Worm (Caenorhabditis elegans): ENCODE data around the gene pcrg-1.

DNA sequence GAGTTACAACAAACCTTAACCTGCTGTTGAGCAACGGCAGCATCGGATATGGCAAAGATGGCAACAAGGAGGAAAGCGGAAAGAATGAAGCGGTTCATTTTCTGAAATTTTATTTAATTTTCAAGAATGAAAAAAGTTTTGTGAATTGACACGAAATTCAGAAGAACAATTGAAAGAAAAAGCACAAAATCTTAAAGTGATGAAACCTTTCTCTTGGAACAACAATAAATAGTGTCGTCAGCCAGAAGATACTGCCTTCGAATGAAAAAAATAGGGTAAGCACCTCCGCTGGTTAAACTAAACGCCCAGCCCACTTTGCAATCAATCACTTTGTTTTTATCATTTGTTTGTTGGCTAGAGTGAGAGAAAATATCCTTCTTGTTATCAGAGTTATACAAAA lies 11.7 kb downstream of the pcrg-1 start, which contains the start of gene E04F6.9:
- TF ChIP-seq nhr-76 (tag; optimal IDR thresholded peaks at IDR 0.05) = no peak
- TF ChIP-seq pqm-1 (tag; optimal IDR thresholded peaks at IDR 0.05) = no peak
- TF ChIP-seq hlh-17 (GFP tag; optimal IDR thresholded peaks at IDR 0.05; ENCODE audit: borderline replicate concordance) = no peak
- no peak for TF ChIP-seq mab-9 (GFP tag; IDR thresholded peaks at IDR 0.05)
- no peak for TF ChIP-seq aha-1 (tag; optimal IDR thresholded peaks at IDR 0.05)
- TF ChIP-seq lir-3 (tag; optimal IDR thresholded peaks at IDR 0.05; ENCODE audit: poor library complexity) = no peak
- TF ChIP-seq nhr-19 (GFP tag; conservative IDR thresholded peaks at IDR 0.05) = no peak
- TF ChIP-seq nhr-237 (tag; optimal IDR thresholded peaks at IDR 0.05) = no peak
- TF ChIP-seq unc-130 (tag; optimal IDR thresholded peaks at IDR 0.05) = no peak
- TF ChIP-seq zag-1 (tag; optimal IDR thresholded peaks at IDR 0.05) = no peak
- TF ChIP-seq lsy-2 (tag; optimal IDR thresholded peaks at IDR 0.05) = no peak
- no peak for TF ChIP-seq nhr-85 (tag)
- TF ChIP-seq nhr-77 (tag; optimal IDR thresholded peaks at IDR 0.05) = no peak

Data from whole organism, L1 larva.